Fruit fly (Drosophila melanogaster) whole organism, embryonic: ENCODE data around the gene CG3008.

Experiments used
- CG10267 ChIP-seq: fragments of 200-800 bp; sonication (Bioruptor generic); optimal IDR thresholded peaks from 2 replicates; lab custom pipeline; 2018; ENCODE audit warnings: missing biosample characterization, mild to moderate bottlenecking, missing genetic modification characterization, moderate library complexity
- CG12769 ChIP-seq: fragments of 200-800 bp; sonication (Bioruptor generic); optimal IDR thresholded peaks from 2 replicates; lab custom pipeline; 2019; ENCODE audit warnings: missing biosample characterization, mild to moderate bottlenecking, missing genetic modification characterization, moderate library complexity
- CG13775 ChIP-seq: fragments of 200-800 bp; sonication (Bioruptor generic); optimal IDR thresholded peaks from 3 replicates; lab custom pipeline; 2017; ENCODE audit warnings: missing biosample characterization, mild to moderate bottlenecking, missing genetic modification characterization
- CG14860 ChIP-seq: fragments of 200-800 bp; sonication (Bioruptor generic); IDR thresholded peaks from 3 replicates; pipeline ENCODE4 v1.3.6; 2022; ENCODE audit warnings: missing biosample characterization, missing genetic modification characterization; ENCODE audit not compliant: partially characterized antibody
- CG15269 ChIP-seq: fragments of 200-800 bp; sonication (Bioruptor generic); optimal IDR thresholded peaks from 2 replicates; lab custom pipeline; 2018; ENCODE audit warnings: missing biosample characterization, mild to moderate bottlenecking, missing genetic modification characterization, moderate library complexity
- CG15479 ChIP-seq: fragments of 200-800 bp; sonication (Bioruptor generic); optimal IDR thresholded peaks from 3 replicates; lab custom pipeline; 2019; ENCODE audit warnings: missing biosample characterization, mild to moderate bottlenecking, missing genetic modification characterization, moderate library complexity
- CG17802 ChIP-seq: fragments of 200-800 bp; sonication (Bioruptor generic); optimal IDR thresholded peaks from 2 replicates; lab custom pipeline; 2018; ENCODE audit warnings: missing biosample characterization, mild to moderate bottlenecking, missing genetic modification characterization, moderate library complexity
- CG17829 ChIP-seq: fragments of 200-800 bp; optimal IDR thresholded peaks from 2 replicates; lab custom pipeline; 2019; ENCODE audit warnings: missing biosample characterization, mild to moderate bottlenecking, missing genetic modification characterization, moderate library complexity
- CG2202 ChIP-seq: fragments of 200-800 bp; sonication (Bioruptor generic); optimal IDR thresholded peaks from 2 replicates; lab custom pipeline; 2018; ENCODE audit warnings: missing biosample characterization, mild to moderate bottlenecking, missing genetic modification characterization
- CG2678 ChIP-seq: fragments of 200-800 bp; sonication (Bioruptor generic); optimal IDR thresholded peaks from 3 replicates; lab custom pipeline; 2019; ENCODE audit warnings: missing biosample characterization, mild to moderate bottlenecking, missing genetic modification characterization, moderate library complexity
- CG30403 ChIP-seq: fragments of 200-800 bp; sonication (Bioruptor generic); optimal IDR thresholded peaks from 3 replicates; lab custom pipeline; 2016; ENCODE audit warnings: missing biosample characterization, missing genetic modification characterization
- CG30431 ChIP-seq: fragments of 200-800 bp; sonication (Bioruptor generic); optimal IDR thresholded peaks from 2 replicates; lab custom pipeline; 2017; ENCODE audit warnings: missing biosample characterization, missing genetic modification characterization
- CG31224 ChIP-seq: fragments of 200-800 bp; sonication (Bioruptor generic); IDR thresholded peaks from 2 replicates; pipeline ENCODE4 v1.3.6; 2022; ENCODE audit warnings: missing biosample characterization, missing genetic modification characterization
- CG3163 ChIP-seq: fragments of 200-800 bp; sonication (Bioruptor generic); optimal IDR thresholded peaks from 3 replicates; lab custom pipeline; 2016; ENCODE audit warnings: missing biosample characterization, missing genetic modification characterization
- CG32772 ChIP-seq: fragments of 200-800 bp; sonication (Bioruptor generic); IDR thresholded peaks from 2 replicates; pipeline ENCODE4 v1.3.6; 2022; ENCODE audit warnings: missing biosample characterization, missing genetic modification characterization
- CG4282 ChIP-seq: fragments of 200-800 bp; sonication (Bioruptor generic); optimal IDR thresholded peaks from 2 replicates; lab custom pipeline; 2016; ENCODE audit warnings: missing biosample characterization, missing genetic modification characterization
- CG43689 ChIP-seq: fragments of 200-800 bp; sonication (Bioruptor generic); IDR thresholded peaks from 2 replicates; pipeline ENCODE4 v1.3.6; 2022; ENCODE audit warnings: missing biosample characterization, missing genetic modification characterization
- CG5953 ChIP-seq: fragments of 200-800 bp; sonication (Bioruptor generic); IDR thresholded peaks from 2 replicates; pipeline ENCODE4 v1.3.6; 2022; ENCODE audit warnings: missing biosample characterization, missing genetic modification characterization
- CG7928 ChIP-seq: fragments of 200-800 bp; sonication (Bioruptor generic); optimal IDR thresholded peaks from 2 replicates; lab custom pipeline; 2017; ENCODE audit warnings: missing biosample characterization, mild to moderate bottlenecking, missing genetic modification characterization
- CG8924 ChIP-seq: fragments of 200-800 bp; optimal IDR thresholded peaks from 3 replicates; lab custom pipeline; 2019; ENCODE audit warnings: missing biosample characterization, mild to moderate bottlenecking, missing genetic modification characterization, moderate library complexity
- CG9437 ChIP-seq: fragments of 200-800 bp; sonication (Bioruptor generic); optimal IDR thresholded peaks from 2 replicates; lab custom pipeline; 2018; ENCODE audit warnings: missing biosample characterization, mild to moderate bottlenecking, missing genetic modification characterization
- CG9797 ChIP-seq: fragments of 200-800 bp; sonication (Bioruptor generic); optimal IDR thresholded peaks from 3 replicates; lab custom pipeline; 2018; ENCODE audit warnings: missing biosample characterization, mild to moderate bottlenecking, missing genetic modification characterization
- D19B ChIP-seq: fragments of 200-800 bp; sonication (Bioruptor generic); optimal IDR thresholded peaks from 2 replicates; lab custom pipeline; 2017; ENCODE audit warnings: missing biosample characterization, mild to moderate bottlenecking, missing genetic modification characterization
- E2f1 ChIP-seq: fragments of 200-800 bp; sonication (Bioruptor generic); IDR thresholded peaks from 2 replicates; pipeline ENCODE4 v1.3.6; 2022; ENCODE audit warnings: missing biosample characterization, missing genetic modification characterization
- Eip74EF ChIP-seq, 2 experiments: fragments of 200-800 bp in 1 of 2; fragments of >200 bp in 1 of 2; sonication (Bioruptor generic) in 1 of 2; optimal IDR thresholded peaks; 2 replicates each; lab custom pipeline; 2017 to 2019; ENCODE audit warnings: missing biosample characterization in 2 of 2, missing genetic modification characterization in 2 of 2, mild to moderate bottlenecking in 1 of 2, moderate library complexity in 1 of 2
- Hr78 ChIP-seq, 2 experiments: fragments of 200-800 bp in 1 of 2; fragments of >200 bp in 1 of 2; sonication (Bioruptor generic) in 1 of 2; optimal IDR thresholded peaks; 2 replicates each; lab custom pipeline; 2017 to 2019; ENCODE audit warnings: missing biosample characterization in 2 of 2, missing genetic modification characterization in 2 of 2, mild to moderate bottlenecking in 1 of 2, moderate library complexity in 1 of 2
- Hsf ChIP-seq: fragments of 200-800 bp; sonication (Bioruptor generic); optimal IDR thresholded peaks from 3 replicates; lab custom pipeline; 2016; ENCODE audit warnings: missing biosample characterization, missing genetic modification characterization
- Nf-YC ChIP-seq: fragments of 200-800 bp; optimal IDR thresholded peaks from 3 replicates; lab custom pipeline; 2019; ENCODE audit warnings: missing biosample characterization, mild to moderate bottlenecking, missing genetic modification characterization, moderate library complexity
- Pdp1 ChIP-seq, 2 experiments: fragments of 200-800 bp; sonication (Bioruptor generic); optimal IDR thresholded peaks; 3 replicates each; lab custom pipeline; 2016; ENCODE audit warnings: missing biosample characterization in 2 of 2, missing genetic modification characterization in 2 of 2, mild to moderate bottlenecking in 1 of 2, moderate library complexity in 1 of 2
- Ptx1 ChIP-seq: fragments of 200-800 bp; sonication (Bioruptor generic); IDR thresholded peaks from 2 replicates; pipeline ENCODE4 v1.3.6; 2022; ENCODE audit warnings: missing biosample characterization, missing genetic modification characterization
- Sox100B ChIP-seq: fragments of 200-800 bp; sonication (Bioruptor generic); optimal IDR thresholded peaks from 3 replicates; lab custom pipeline; 2018; ENCODE audit warnings: missing biosample characterization, mild to moderate bottlenecking, missing genetic modification characterization
- ato ChIP-seq: fragments of 200-800 bp; sonication (Bioruptor generic); IDR thresholded peaks from 2 replicates; pipeline ENCODE4 v1.3.6; 2022; ENCODE audit warnings: missing biosample characterization, missing genetic modification characterization; ENCODE audit not compliant: partially characterized antibody
- chm ChIP-seq: fragments of 200-800 bp; sonication (Bioruptor generic); IDR thresholded peaks from 2 replicates; pipeline ENCODE4 v1.3.6; 2022; ENCODE audit warnings: missing biosample characterization, missing genetic modification characterization
- chn ChIP-seq: fragments of 200-800 bp; sonication (Bioruptor generic); optimal IDR thresholded peaks from 2 replicates; lab custom pipeline; 2016; ENCODE audit warnings: missing biosample characterization, missing genetic modification characterization
- croc ChIP-seq: fragments of 200-800 bp; sonication (Bioruptor generic); conservative IDR thresholded peaks from 3 replicates; pipeline ENCODE4 v1.3.6; 2022; ENCODE audit warnings: missing biosample characterization, missing genetic modification characterization
- dimm ChIP-seq: fragments of 200-800 bp; sonication (Bioruptor generic); IDR thresholded peaks from 2 replicates; pipeline ENCODE4 v1.3.6; 2022; ENCODE audit warnings: missing biosample characterization, missing genetic modification characterization
- emc ChIP-seq: fragments of 200-800 bp; sonication (Bioruptor generic); optimal IDR thresholded peaks from 2 replicates; lab custom pipeline; 2016; ENCODE audit warnings: missing biosample characterization, missing genetic modification characterization
- en ChIP-seq: fragments of 200-800 bp; sonication (Bioruptor generic); optimal IDR thresholded peaks from 2 replicates; lab custom pipeline; 2016; ENCODE audit warnings: missing biosample characterization, missing genetic modification characterization
- gfzf ChIP-seq: fragments of 200-800 bp; sonication (Bioruptor generic); optimal IDR thresholded peaks from 2 replicates; lab custom pipeline; 2016; ENCODE audit warnings: missing biosample characterization, mild to moderate bottlenecking, missing genetic modification characterization, moderate library complexity
- h ChIP-seq: fragments of >200 bp; optimal IDR thresholded peaks from 2 replicates; lab custom pipeline; 2017
- jing ChIP-seq: fragments of 200-800 bp; sonication (Bioruptor generic); optimal IDR thresholded peaks from 2 replicates; lab custom pipeline; 2018; ENCODE audit warnings: missing biosample characterization, mild to moderate bottlenecking, missing genetic modification characterization
- ken ChIP-seq: fragments of 200-800 bp; sonication (Bioruptor generic); IDR thresholded peaks from 3 replicates; pipeline ENCODE4 v1.3.6; 2022; ENCODE audit warnings: missing biosample characterization, missing genetic modification characterization
- lmd ChIP-seq: fragments of 200-800 bp; sonication (Bioruptor generic); IDR thresholded peaks from 2 replicates; pipeline ENCODE4 v1.3.6; 2022; ENCODE audit warnings: missing biosample characterization, missing genetic modification characterization
- pita ChIP-seq: fragments of 200-800 bp; sonication (Bioruptor generic); optimal IDR thresholded peaks from 2 replicates; lab custom pipeline; 2017; ENCODE audit warnings: missing biosample characterization, mild to moderate bottlenecking, missing genetic modification characterization
- scrt ChIP-seq: fragments of 200-800 bp; sonication (Bioruptor generic); optimal IDR thresholded peaks from 2 replicates; lab custom pipeline; 2018; ENCODE audit warnings: missing biosample characterization, mild to moderate bottlenecking, missing genetic modification characterization, moderate library complexity
- slou ChIP-seq: fragments of 200-800 bp; sonication (Bioruptor generic); optimal IDR thresholded peaks from 3 replicates; lab custom pipeline; 2016; ENCODE audit warnings: missing biosample characterization, missing genetic modification characterization
- stc ChIP-seq: fragments of 200-800 bp; sonication (Bioruptor generic); IDR thresholded peaks from 2 replicates; pipeline ENCODE4 v1.3.6; 2022; ENCODE audit warnings: missing biosample characterization, missing genetic modification characterization
- tin ChIP-seq: fragments of 200-800 bp; sonication (Bioruptor generic); optimal IDR thresholded peaks from 3 replicates; lab custom pipeline; 2016; ENCODE audit warnings: missing biosample characterization, missing genetic modification characterization
- vfl ChIP-seq: fragments of 200-800 bp; sonication (Bioruptor generic); optimal IDR thresholded peaks from 2 replicates; lab custom pipeline; 2016; ENCODE audit warnings: missing biosample characterization, missing genetic modification characterization
- vnd ChIP-seq: fragments of 200-800 bp; sonication (Bioruptor generic); IDR thresholded peaks from 3 replicates; pipeline ENCODE4 v1.3.6; 2022; ENCODE audit warnings: missing biosample characterization, missing genetic modification characterization; ENCODE audit not compliant: partially characterized antibody
- zf30C ChIP-seq: fragments of 200-800 bp; sonication (Bioruptor generic); optimal IDR thresholded peaks from 3 replicates; lab custom pipeline; 2018; ENCODE audit warnings: missing biosample characterization, mild to moderate bottlenecking, missing genetic modification characterization

CG3008 gene

dm6 chr2L:4915715-4916153 is 32.6 kb downstream of the CG3008 start (continued):
- TF ChIP-seq CG5953 (no peak), CG9797 (GFP tag; lab: Kevin White, UChicago) (no peak), ken (no peak), croc (GFP tag; lab: Robert Waterston, UW) (peak; percentile 46; the same call in 2 of the 3 replicates), h (lab: Kevin White, UChicago) (no peak), jing (GFP tag; lab: Kevin White, UChicago) (no peak), CG8924 (peak; percentile 41), E2f1 (GFP tag; lab: Robert Waterston, UW) (no peak; the same call in 1 of the 2 replicates), Pdp1 (GFP tag; optimal IDR thresholded peaks at IDR 0.05; lab: Kevin White, UChicago) (no peak), ato (no peak), CG12769 (no peak), scrt (no peak), Nf-YC (no peak), en (GFP tag; lab: Kevin White, UChicago) (no peak), CG9437 (GFP tag; lab: Kevin White, UChicago) (no peak), gfzf (GFP tag; lab: Kevin White, UChicago) (no peak), CG31224 (GFP tag; lab: Robert Waterston, UW) (no peak), lmd (GFP tag; lab: Robert Waterston, UW) (peak; percentile 37), CG2202 (tag; lab: Kevin White, UChicago) (no peak), pita (no peak), Ptx1 (GFP tag; lab: Robert Waterston, UW) (peak; percentile 18; the same call in 1 of the 2 replicates), CG4282 (GFP tag; lab: Kevin White, UChicago) (no peak), emc (no peak), stc (no peak), vfl (GFP tag; lab: Kevin White, UChicago) (no peak), CG2678 (tag; lab: Kevin White, UChicago) (peak; percentile 50), CG15269 (tag; lab: Kevin White, UChicago) (peak; percentile 7), CG17802 (tag; lab: Kevin White, UChicago) (no peak), Hsf (GFP tag; lab: Kevin White, UChicago) (no peak), CG30403 (GFP tag; lab: Kevin White, UChicago) (no peak), CG15479 (GFP tag; lab: Kevin White, UChicago) (no peak), vnd (GFP tag; lab: Robert Waterston, UW) (no peak), slou (GFP tag; lab: Kevin White, UChicago) (no peak), CG10267 (tag; lab: Kevin White, UChicago) (peak; percentile 36), Hr78 (GFP tag; optimal IDR thresholded peaks at IDR 0.05; lab: Kevin White, UChicago) (peak in 1 of 2 experiments; percentile 90), dimm (GFP tag; lab: Robert Waterston, UW) (no peak), D19B (GFP tag; lab: Kevin White, UChicago) (no peak), Eip74EF (GFP tag; optimal IDR thresholded peaks at IDR 0.05; lab: Kevin White, UChicago) (no peak), CG7928 (no peak), CG17829 (tag; lab: Kevin White, UChicago) (peak; percentile 30), Sox100B (GFP tag; lab: Kevin White, UChicago) (peak; percentile 40), CG32772 (GFP tag; lab: Robert Waterston, UW) (no peak), CG30431 (GFP tag; lab: Kevin White, UChicago) (peak; percentile 11), chn (GFP tag; lab: Kevin White, UChicago) (no peak), zf30C (no peak), CG43689 (no peak), tin (GFP tag; lab: Kevin White, UChicago) (peak; percentile 8), CG14860 (no peak), CG13775 (GFP tag; lab: Kevin White, UChicago) (no peak), CG3163 (no peak), chm (GFP tag; lab: Robert Waterston, UW) (no peak)
